Fruit fly (Drosophila melanogaster): ENCODE measurements around the gene TORIP.
A peak's percentile ranks its signal among the peaks of the same experiment; 100 is the strongest.

Gene TORIP

DNA sequence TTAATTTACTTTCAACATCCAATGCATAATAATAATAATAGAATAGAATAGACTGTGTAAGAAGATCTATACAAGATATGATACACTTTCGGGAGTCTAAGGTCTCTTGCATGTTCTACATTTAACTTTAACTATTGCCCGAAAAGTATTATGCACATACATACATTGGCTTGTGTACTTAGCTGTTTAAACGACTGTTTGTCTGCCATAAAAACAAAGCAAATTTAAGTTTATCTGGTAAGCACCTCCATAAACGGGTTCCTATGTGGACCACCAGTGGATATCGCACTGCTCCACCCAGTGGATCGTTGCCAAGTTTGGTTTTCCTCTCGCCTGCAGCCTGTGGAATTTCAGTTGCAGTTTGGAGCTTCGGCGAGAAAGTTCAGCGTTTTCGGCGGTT lies 42.1 kb upstream of the TORIP start (continued):
- TF ChIP-seq CG12071 (GFP tag; optimal IDR thresholded peaks at IDR 0.05) (peak; percentile 71), HLH3B (GFP tag; IDR thresholded peaks at IDR 0.05) (0 out of 2 replicates have a peak, but pooled peaks have one; percentile 6), CG11504 (tag; optimal IDR thresholded peaks at IDR 0.05) (no peak), Pdp1 (GFP tag; optimal IDR thresholded peaks at IDR 0.05) (no peak), pita (GFP tag; optimal IDR thresholded peaks at IDR 0.05) (no peak), Aef1 (GFP tag; IDR thresholded peaks at IDR 0.05) (no peak), CG18599 (GFP tag; optimal IDR thresholded peaks at IDR 0.05) (peak; percentile 55), ara (GFP tag; IDR thresholded peaks at IDR 0.05) (no peak), lilli (GFP tag; optimal IDR thresholded peaks at IDR 0.05) (no peak), Dp (GFP tag; optimal IDR thresholded peaks at IDR 0.05) (no peak), Sin3A (optimal IDR thresholded peaks at IDR 0.05) (no peak), CG9817 (tag; optimal IDR thresholded peaks at IDR 0.05) (peak; percentile 10), Vsx1 (GFP tag; optimal IDR thresholded peaks at IDR 0.05) (peak; percentile 63), emc (GFP tag; optimal IDR thresholded peaks at IDR 0.05) (no peak), D (optimal IDR thresholded peaks at IDR 0.05) (no peak), D (GFP tag; optimal IDR thresholded peaks at IDR 0.05) (no peak), Side (GFP tag; optimal IDR thresholded peaks at IDR 0.05) (peak; percentile 3), Oaz (GFP tag; IDR thresholded peaks at IDR 0.05) (no peak), onecut (GFP tag; IDR thresholded peaks at IDR 0.05) (no peak), tgo (GFP tag; IDR thresholded peaks at IDR 0.05) (no peak), so (GFP tag; IDR thresholded peaks at IDR 0.05) (no peak), corto (GFP tag; optimal IDR thresholded peaks at IDR 0.05) (no peak), CG13123 (GFP tag; optimal IDR thresholded peaks at IDR 0.05) (no peak), CG8478 (optimal IDR thresholded peaks at IDR 0.05) (no peak), Chrac-16 (GFP tag; optimal IDR thresholded peaks at IDR 0.05) (no peak), jing (GFP tag; optimal IDR thresholded peaks at IDR 0.05) (no peak), CG30020 (tag; optimal IDR thresholded peaks at IDR 0.05) (no peak), chm (GFP tag; IDR thresholded peaks at IDR 0.05) (no peak), az2 (GFP tag; optimal IDR thresholded peaks at IDR 0.05) (no peak), aop (GFP tag; IDR thresholded peaks at IDR 0.05) (no peak), CG17829 (tag; optimal IDR thresholded peaks at IDR 0.05) (no peak), CG17361 (GFP tag; IDR thresholded peaks at IDR 0.05) (no peak), CG14441 (GFP tag; IDR thresholded peaks at IDR 0.05) (no peak), CG10959 (GFP tag; IDR thresholded peaks at IDR 0.05) (no peak), tna (GFP tag; IDR thresholded peaks at IDR 0.05; ENCODE audit: partially characterized antibody) (no peak), sug (tag; optimal IDR thresholded peaks at IDR 0.05) (peak; percentile 34), CG16863 (GFP tag; optimal IDR thresholded peaks at IDR 0.05) (no peak), ac (GFP tag; optimal IDR thresholded peaks at IDR 0.05) (no peak), insv (GFP tag; optimal IDR thresholded peaks at IDR 0.05) (no peak), Bgb (GFP tag; IDR thresholded peaks at IDR 0.05; ENCODE audit: partially characterized antibody) (no peak), Ada2b (GFP tag; IDR thresholded peaks at IDR 0.05) (no peak), CG4707 (GFP tag; optimal IDR thresholded peaks at IDR 0.05) (no peak), CG12236 (GFP tag; optimal IDR thresholded peaks at IDR 0.05) (no peak), CG4730 (GFP tag; IDR thresholded peaks at IDR 0.05) (no peak), tx (GFP tag; optimal IDR thresholded peaks at IDR 0.05) (no peak), CG8924 (tag; optimal IDR thresholded peaks at IDR 0.05) (no peak), NC2α (GFP tag; optimal IDR thresholded peaks at IDR 0.05) (no peak), cas (GFP tag; IDR thresholded peaks at IDR 0.05) (no peak), CG42726 (GFP tag; IDR thresholded peaks at IDR 0.05; ENCODE audit: partially characterized antibody) (no peak), Drgx (GFP tag; IDR thresholded peaks at IDR 0.05) (no peak), CG7372 (GFP tag; IDR thresholded peaks at IDR 0.05) (no peak), Ptx1 (GFP tag; IDR thresholded peaks at IDR 0.05) (no peak), zen2 (GFP tag; IDR thresholded peaks at IDR 0.05; ENCODE audit: partially characterized antibody) (no peak)
